Worm (Caenorhabditis elegans): ENCODE data around the gene ace-3.

ace-3 gene

DNA sequence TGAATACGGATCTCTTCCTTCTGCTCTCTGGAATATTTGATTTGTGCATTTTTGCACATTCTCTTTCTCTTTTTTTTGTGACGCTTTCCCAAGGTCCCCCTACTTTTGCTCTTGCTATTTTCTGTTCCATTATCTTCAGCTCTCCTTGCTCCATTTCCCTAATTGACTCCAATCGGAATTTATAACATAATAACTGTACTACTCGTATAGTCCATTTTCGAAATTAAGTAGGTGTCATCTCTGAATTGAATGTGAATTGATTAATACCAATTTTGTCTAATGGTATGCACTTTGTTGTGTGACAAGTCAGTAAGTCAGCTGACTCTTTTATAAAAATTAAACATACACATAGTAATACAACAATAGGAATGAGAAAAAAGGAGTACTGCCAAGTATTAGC is 9.5 kb upstream of the ace-3 start:
- TF ChIP-seq xbp-1 (tag; optimal IDR thresholded peaks at IDR 0.05) (no peak), nhr-47 (tag; optimal IDR thresholded peaks at IDR 0.05) (peak; percentile 14), ztf-4 (tag; optimal IDR thresholded peaks at IDR 0.05) (no peak), nhr-237 (tag; optimal IDR thresholded peaks at IDR 0.05) (no peak), nhr-71 (tag; optimal IDR thresholded peaks at IDR 0.05) (peak; percentile 20), lsy-2 (tag; optimal IDR thresholded peaks at IDR 0.05) (peak; percentile 9 to 18), lin-14 (GFP tag; optimal IDR thresholded peaks at IDR 0.05) (peak; percentile 41), mab-9 (GFP tag; IDR thresholded peaks at IDR 0.05) (peak; percentile 51; the same call in 1 of the 2 replicates), Y116A8C.19 (tag; optimal IDR thresholded peaks at IDR 0.05; ENCODE audit: borderline replicate concordance) (no peak), efl-1 (optimal IDR thresholded peaks at IDR 0.05) (no peak), efl-1 (GFP tag; optimal IDR thresholded peaks at IDR 0.05 in 1 of 2) (peak in 1 of 2 experiments; percentile 57), ztf-11 (tag; optimal IDR thresholded peaks at IDR 0.05) (peak in 1 of 2 experiments; percentile 51), zag-1 (tag; optimal IDR thresholded peaks at IDR 0.05) (peak; percentile 86), unc-86 (tag; optimal IDR thresholded peaks at IDR 0.05) (peak; percentile 77), nhr-28 (tag; optimal IDR thresholded peaks at IDR 0.05) (no peak), swsn-7 (tag; optimal IDR thresholded peaks at IDR 0.05) (peak; percentile 16)

DNA sequence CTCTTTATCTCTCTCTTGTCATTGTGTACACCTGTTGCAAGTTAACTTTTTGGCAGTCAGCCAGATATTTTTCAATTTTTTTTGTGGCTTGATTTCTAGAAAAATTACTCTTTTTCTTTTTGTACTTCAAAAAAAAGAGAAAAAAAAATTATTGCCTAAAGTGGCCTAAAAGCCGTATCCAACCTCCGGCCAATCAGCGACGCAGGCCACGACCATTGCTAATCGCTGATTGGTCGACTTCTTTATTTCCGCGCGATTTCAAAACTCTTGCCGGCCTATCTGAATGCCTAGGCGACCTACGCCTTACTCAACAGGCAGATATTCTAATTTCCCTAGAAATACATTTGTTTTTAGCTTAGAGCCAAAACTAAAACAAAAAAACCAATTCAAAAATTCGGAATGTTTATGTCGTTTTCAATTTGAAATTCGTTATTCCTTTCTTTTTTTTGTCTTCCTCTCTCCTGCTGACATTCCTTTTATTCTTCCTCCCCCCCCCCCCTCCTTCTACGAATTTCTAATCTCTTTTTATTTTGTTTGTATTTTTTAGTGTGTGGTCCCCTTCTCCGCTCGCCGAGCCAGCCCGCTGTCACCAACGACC is 7.8 kb upstream of the ace-3 start, which contains the start of gene ace-4:
TSS of gene ace-4 (plus strand) at position 548 of the 598 bp plus-strand sequence.
- TF ChIP-seq skn-1 (tag; optimal IDR thresholded peaks at IDR 0.05) (no peak), egl-27 (tag; optimal IDR thresholded peaks at IDR 0.05) (no peak), swsn-7 (tag; optimal IDR thresholded peaks at IDR 0.05) (no peak), nhr-85 (tag) (peak; percentile 50), mdl-1 (tag; optimal IDR thresholded peaks at IDR 0.05) (no peak), sox-4 (tag; optimal IDR thresholded peaks at IDR 0.05) (no peak), fos-1 (tag; optimal IDR thresholded peaks at IDR 0.05) (no peak)

DNA sequence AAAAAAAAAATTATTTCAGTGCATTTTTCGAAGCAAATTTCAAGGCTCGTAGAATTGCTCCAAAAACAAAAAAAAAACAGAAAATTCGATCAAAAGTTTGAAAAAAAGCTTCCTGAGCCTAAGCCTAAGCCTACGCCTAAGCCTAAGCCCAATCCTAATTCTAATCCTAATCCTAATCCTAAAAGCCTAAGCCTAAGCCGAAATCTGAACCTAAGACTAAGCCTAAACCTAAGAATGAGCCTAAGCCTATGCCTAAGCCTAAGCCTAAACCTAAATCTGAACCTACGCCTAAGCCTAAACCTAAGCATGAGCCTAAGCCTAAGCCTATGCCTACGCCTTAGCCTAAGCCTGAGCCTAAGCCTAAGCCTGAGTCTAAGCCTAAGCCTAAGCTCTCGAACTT is 776 bp downstream of the ace-3 start:
- no peak for TF ChIP-seq unc-130 (tag; optimal IDR thresholded peaks at IDR 0.05)
- TF ChIP-seq vab-15 (tag; optimal IDR thresholded peaks at IDR 0.05) = no peak
- TF ChIP-seq nhr-85 (tag) = no peak
- TF ChIP-seq lin-39 (tag; optimal IDR thresholded peaks at IDR 0.05) = no peak
- no peak for TF ChIP-seq hlh-17 (GFP tag; optimal IDR thresholded peaks at IDR 0.05; ENCODE audit: borderline replicate concordance)
- TF ChIP-seq sox-4 (tag; optimal IDR thresholded peaks at IDR 0.05) = no peak
- no peak for TF ChIP-seq nhr-237 (tag; optimal IDR thresholded peaks at IDR 0.05)
- no peak for TF ChIP-seq nhr-77 (tag; optimal IDR thresholded peaks at IDR 0.05)
- TF ChIP-seq nhr-20 (tag; optimal IDR thresholded peaks at IDR 0.05) = no peak

ce11 chrII:14211118-14211517 is 5.7 kb downstream of the ace-3 start, which contains the start of gene hot-7:
TSS of gene hot-7 (plus strand) at chrII:14211418.
- no peak for TF ChIP-seq ztf-11 (tag; optimal IDR thresholded peaks at IDR 0.05)

DNA sequence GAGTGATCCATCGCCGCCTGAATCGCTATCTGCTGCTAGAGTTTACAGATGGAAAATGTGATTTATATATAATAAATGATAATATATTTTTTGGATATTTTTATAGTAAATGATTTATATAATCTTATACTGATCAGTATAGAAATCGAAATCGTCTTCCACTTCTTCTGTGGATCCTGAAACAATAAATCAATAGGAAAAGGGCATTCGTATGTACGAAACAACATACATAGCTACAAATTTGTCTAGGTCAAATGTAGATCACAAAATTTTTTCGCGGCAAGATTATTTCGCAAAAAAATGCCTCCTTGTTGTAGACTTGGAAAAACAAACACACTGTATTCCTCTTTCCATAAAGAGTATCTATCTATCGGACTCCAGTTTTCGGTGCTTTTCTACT is 8.7 kb downstream of the ace-3 start, which contains the start of gene Y48B6A.10:
TSS of gene Y48B6A.10 (plus strand) at position 301 of the 400 bp plus-strand sequence.
- no peak for TF ChIP-seq alr-1 (tag; optimal IDR thresholded peaks at IDR 0.05; ENCODE audit: borderline replicate concordance)
- no peak for TF ChIP-seq ztf-11 (tag; optimal IDR thresholded peaks at IDR 0.05)
- TF ChIP-seq nhr-84 (tag; optimal IDR thresholded peaks at IDR 0.05) = no peak

ce11 chrII:14218142-14218541 is 12.7 kb downstream of the ace-3 start:
- TF ChIP-seq unc-130 (tag; optimal IDR thresholded peaks at IDR 0.05) (no peak), nhr-85 (tag) (no peak), nhr-90 (tag; optimal IDR thresholded peaks at IDR 0.05; ENCODE audit: poor library complexity) (no peak), isw-1 (GFP tag; IDR thresholded peaks at IDR 0.05) (no peak), nhr-77 (tag; optimal IDR thresholded peaks at IDR 0.05) (no peak), unc-86 (tag; optimal IDR thresholded peaks at IDR 0.05) (no peak), fos-1 (tag; optimal IDR thresholded peaks at IDR 0.05) (no peak)
